Worm (Caenorhabditis elegans) whole organism, mixed stage, embryonic: Measurements from ENCODE around the gene smc-5.

ENCODE experiments used
- M03D4.4 ChIP-seq: sonication (generic microtip); optimal IDR thresholded peaks from 2 replicates; lab custom pipeline; 2017; ENCODE audit warnings: mild to moderate bottlenecking, missing genetic modification characterization, missing compliant biosample characterization
- bed-3 ChIP-seq: fragments of 200-800 bp; sonication (Bioruptor generic); optimal IDR thresholded peaks from 3 replicates; lab custom pipeline; 2018; ENCODE audit warnings: mild to moderate bottlenecking, missing genetic modification characterization, moderate library complexity, missing compliant biosample characterization
- blmp-1 ChIP-seq: fragments of 150-350 bp; optimal IDR thresholded peaks from 2 replicates; lab custom pipeline; 2014; ENCODE audit warnings: missing biosample characterization, missing genetic modification characterization
- ceh-39 ChIP-seq: fragments of 150-350 bp; optimal IDR thresholded peaks from 2 replicates; lab custom pipeline; 2014; ENCODE audit warnings: missing biosample characterization, missing genetic modification characterization
- ceh-43 ChIP-seq: fragments of 200-800 bp; sonication (Bioruptor generic); optimal IDR thresholded peaks from 2 replicates; lab custom pipeline; 2018; ENCODE audit warnings: mild to moderate bottlenecking, missing genetic modification characterization, moderate library complexity, missing compliant biosample characterization
- ceh-83 ChIP-seq: fragments of 200-800 bp; sonication (Bioruptor generic); optimal IDR thresholded peaks from 2 replicates; lab custom pipeline; 2018; ENCODE audit warnings: mild to moderate bottlenecking, missing genetic modification characterization, missing compliant biosample characterization
- ces-1 ChIP-seq: fragments of 150-350 bp; optimal IDR thresholded peaks from 2 replicates; lab custom pipeline; 2014; ENCODE audit warnings: missing biosample characterization, missing genetic modification reagents, missing genetic modification characterization
- cnd-1 ChIP-seq: fragments of 200-800 bp; sonication (Bioruptor generic); optimal IDR thresholded peaks from 2 replicates; lab custom pipeline; 2018; ENCODE audit warnings: mild to moderate bottlenecking, missing genetic modification characterization, missing compliant biosample characterization
- drap-1 ChIP-seq: fragments of 200-800 bp; sonication (Bioruptor generic); optimal IDR thresholded peaks from 3 replicates; lab custom pipeline; 2018; ENCODE audit warnings: mild to moderate bottlenecking, missing genetic modification characterization, missing compliant biosample characterization
- elt-1 ChIP-seq: sonication (generic microtip); optimal IDR thresholded peaks from 2 replicates; lab custom pipeline; 2017; ENCODE audit warnings: missing genetic modification characterization, mild to moderate bottlenecking, missing compliant biosample characterization, antibody characterized with exemption, moderate library complexity, borderline replicate concordance; ENCODE audit not compliant: insufficient read depth
- elt-3 ChIP-seq: fragments of 150-350 bp; optimal IDR thresholded peaks from 2 replicates; lab custom pipeline; 2014; ENCODE audit warnings: missing biosample characterization, missing genetic modification characterization
- flh-1 ChIP-seq: fragments of 200-800 bp; sonication (Bioruptor generic); optimal IDR thresholded peaks from 2 replicates; lab custom pipeline; 2018; ENCODE audit warnings: mild to moderate bottlenecking, missing genetic modification characterization, moderate library complexity, missing compliant biosample characterization
- ham-2 ChIP-seq: fragments of 200-800 bp; sonication (Bioruptor generic); optimal IDR thresholded peaks from 2 replicates; lab custom pipeline; 2018; ENCODE audit warnings: mild to moderate bottlenecking, missing genetic modification characterization, missing compliant biosample characterization
- hlh-1 ChIP-seq: fragments of 150-350 bp; optimal IDR thresholded peaks from 2 replicates; lab custom pipeline; 2014; ENCODE audit warnings: missing biosample characterization, missing genetic modification reagents, missing genetic modification characterization
- lin-13 ChIP-seq: fragments of 150-350 bp; optimal IDR thresholded peaks from 2 replicates; lab custom pipeline; 2014; ENCODE audit warnings: missing biosample characterization, missing genetic modification characterization
- lin-32 ChIP-seq: fragments of 200-800 bp; sonication (Bioruptor generic); optimal IDR thresholded peaks from 2 replicates; lab custom pipeline; 2018; ENCODE audit warnings: mild to moderate bottlenecking, missing genetic modification characterization, missing compliant biosample characterization
- lsy-2 ChIP-seq: fragments of 150-350 bp; optimal IDR thresholded peaks from 2 replicates; lab custom pipeline; 2014; ENCODE audit warnings: missing biosample characterization, missing genetic modification characterization
- mab-5 ChIP-seq: fragments of 150-350 bp; optimal IDR thresholded peaks from 2 replicates; lab custom pipeline; 2014; ENCODE audit warnings: missing biosample characterization, missing genetic modification characterization
- mep-1 ChIP-seq: fragments of 150-350 bp; optimal IDR thresholded peaks from 2 replicates; lab custom pipeline; 2017; ENCODE audit warnings: missing biosample characterization, missing genetic modification reagents, missing genetic modification characterization, inconsistent platforms
- mls-2 ChIP-seq: sonication (generic microtip); optimal IDR thresholded peaks from 2 replicates; lab custom pipeline; 2016; ENCODE audit warnings: mild to moderate bottlenecking, missing genetic modification characterization, moderate library complexity, missing compliant biosample characterization
- nhr-12 ChIP-seq: fragments of 150-350 bp; optimal IDR thresholded peaks from 2 replicates; lab custom pipeline; 2014; ENCODE audit warnings: missing biosample characterization, missing genetic modification characterization
- nhr-2 ChIP-seq: fragments of 150-350 bp; optimal IDR thresholded peaks from 2 replicates; lab custom pipeline; 2014; ENCODE audit warnings: missing biosample characterization, missing genetic modification characterization
- nhr-237 ChIP-seq: fragments of 150-350 bp; optimal IDR thresholded peaks from 2 replicates; lab custom pipeline; 2014; ENCODE audit warnings: missing biosample characterization, missing genetic modification characterization
- nhr-28 ChIP-seq: fragments of 150-350 bp; optimal IDR thresholded peaks from 2 replicates; lab custom pipeline; 2014; ENCODE audit warnings: missing biosample characterization, missing genetic modification characterization
- nhr-76 ChIP-seq: sonication (generic microtip); optimal IDR thresholded peaks from 2 replicates; lab custom pipeline; 2017; ENCODE audit warnings: missing biosample characterization, missing genetic modification characterization
- pha-4 ChIP-seq: fragments of 150-350 bp; optimal IDR thresholded peaks from 2 replicates; lab custom pipeline; 2018; ENCODE audit warnings: missing biosample characterization, missing genetic modification reagents, missing genetic modification characterization
- sem-2 ChIP-seq: fragments of 200-800 bp; sonication (Bioruptor generic); optimal IDR thresholded peaks from 2 replicates; lab custom pipeline; 2018; ENCODE audit warnings: mild to moderate bottlenecking, missing genetic modification characterization, missing compliant biosample characterization
- snpc-4 ChIP-seq: fragments of 150-350 bp; optimal IDR thresholded peaks from 2 replicates; lab custom pipeline; 2014; ENCODE audit warnings: missing biosample characterization, missing genetic modification characterization
- sptf-1 ChIP-seq: sonication (generic microtip); optimal IDR thresholded peaks from 2 replicates; lab custom pipeline; 2017; ENCODE audit warnings: mild to moderate bottlenecking, missing genetic modification characterization, moderate library complexity, missing compliant biosample characterization
- tbx-8 ChIP-seq: fragments of 200-800 bp; sonication (Bioruptor generic); optimal IDR thresholded peaks from 2 replicates; lab custom pipeline; 2018; ENCODE audit warnings: mild to moderate bottlenecking, missing genetic modification characterization, moderate library complexity, missing compliant biosample characterization
- unc-120 ChIP-seq: sonication (generic microtip); optimal IDR thresholded peaks from 2 replicates; lab custom pipeline; 2017; ENCODE audit warnings: missing genetic modification characterization, missing compliant biosample characterization; ENCODE audit not compliant: poor library complexity, severe bottlenecking
- unc-39 ChIP-seq: fragments of 150-350 bp; optimal IDR thresholded peaks from 2 replicates; lab custom pipeline; 2014; ENCODE audit warnings: missing biosample characterization, missing genetic modification characterization
- unc-62 ChIP-seq: fragments of 150-350 bp; optimal IDR thresholded peaks from 2 replicates; lab custom pipeline; 2014; ENCODE audit warnings: missing biosample characterization, missing genetic modification reagents, missing genetic modification characterization
- zip-8 ChIP-seq: fragments of 150-350 bp; optimal IDR thresholded peaks from 2 replicates; lab custom pipeline; 2014; ENCODE audit warnings: missing biosample characterization, missing genetic modification characterization
- ztf-11 ChIP-seq: fragments of 150-350 bp; optimal IDR thresholded peaks from 2 replicates; lab custom pipeline; 2014; ENCODE audit warnings: missing biosample characterization, missing genetic modification characterization

smc-5 gene

DNA sequence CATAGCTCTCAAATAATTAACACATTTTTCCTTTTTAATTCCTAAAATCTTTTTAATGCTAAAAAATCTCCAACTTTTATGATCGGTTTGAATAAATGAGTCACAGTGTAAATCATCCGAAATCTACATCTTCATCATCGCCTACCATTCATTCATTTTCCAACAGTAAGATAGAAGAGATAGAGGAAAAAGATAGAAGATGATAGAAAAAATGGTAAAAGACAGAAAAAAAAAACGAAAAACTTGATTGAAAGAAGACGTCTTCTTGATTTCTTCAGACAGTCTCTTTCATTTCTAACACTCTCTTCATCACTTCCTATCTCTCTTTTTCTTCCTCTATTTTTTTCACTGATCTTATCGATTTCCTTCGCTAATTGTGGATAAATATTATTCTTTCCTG is 41.3 kb downstream of the smc-5 start:
- TF ChIP-seq sptf-1 (tag; lab: Kevin White, UChicago): no peak
- no peak for TF ChIP-seq mls-2
- TF ChIP-seq ham-2 (GFP tag; lab: Kevin White, UChicago): no peak
- TF ChIP-seq unc-120: no peak
- no peak for TF ChIP-seq sem-2 (GFP tag; lab: Kevin White, UChicago)
- no peak for TF ChIP-seq cnd-1 (tag; lab: Kevin White, UChicago)
- TF ChIP-seq mep-1 (tag; lab: Kevin White, UChicago): no peak
- no peak for TF ChIP-seq elt-3 (tag; lab: Kevin White, UChicago)
- TF ChIP-seq M03D4.4 (tag; lab: Kevin White, UChicago): no peak
- no peak for TF ChIP-seq drap-1 (GFP tag; lab: Kevin White, UChicago)
- TF ChIP-seq lin-13 (tag; lab: Kevin White, UChicago): no peak

ce11 chrII:5103784-5104457 is 42.0 kb downstream of the smc-5 start, which contains the start of the genes C04G6.11 and mpk-2:
C04G6.11 (minus strand) TSS chrII:5103834.
mpk-2 (plus strand) TSS chrII:5104118.
- TF ChIP-seq nhr-237 (tag; lab: Kevin White, UChicago) (no peak), nhr-2 (tag; lab: Kevin White, UChicago) (no peak), blmp-1 (tag; lab: Kevin White, UChicago) (no peak), mep-1 (tag; lab: Kevin White, UChicago) (no peak), mab-5 (tag; lab: Kevin White, UChicago) (no peak), pha-4 (tag; lab: Kevin White, UChicago) (no peak), ceh-39 (tag; lab: Kevin White, UChicago) (no peak), ztf-11 (tag; lab: Kevin White, UChicago) (no peak), lin-13 (tag; lab: Kevin White, UChicago) (no peak), zip-8 (tag; lab: Kevin White, UChicago) (no peak), lsy-2 (no peak)

DNA sequence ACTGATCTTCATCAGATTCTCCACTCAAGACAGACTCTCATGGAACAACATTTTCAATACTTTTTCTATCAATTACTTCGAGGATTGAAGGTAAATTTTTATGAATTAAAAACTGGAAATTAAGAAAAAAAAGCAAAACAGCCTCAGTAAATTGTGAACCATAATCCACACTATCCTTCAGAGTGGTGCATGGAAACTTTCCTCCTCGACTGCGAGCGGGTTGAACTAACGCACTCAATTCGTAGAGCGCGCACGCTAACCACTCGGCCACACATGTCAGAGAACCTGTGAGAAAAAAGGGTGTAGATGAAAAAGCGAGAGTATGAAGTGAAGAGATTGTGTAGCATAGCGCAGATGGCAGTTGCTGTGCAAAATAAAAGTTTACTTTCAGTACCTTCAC is 43.1 kb downstream of the smc-5 start:
- TF ChIP-seq sptf-1 (tag; lab: Kevin White, UChicago) (peak; percentile 99), hlh-1 (tag; lab: Kevin White, UChicago) (peak; percentile 83), blmp-1 (tag; lab: Kevin White, UChicago) (peak; percentile 11), nhr-237 (tag; lab: Kevin White, UChicago) (peak; percentile 53), lsy-2 (peak; percentile 71), tbx-8 (GFP tag; lab: Kevin White, UChicago) (peak; percentile 96), elt-3 (tag; lab: Kevin White, UChicago) (peak; percentile 40), ceh-43 (GFP tag; lab: Kevin White, UChicago) (peak; percentile 93), cnd-1 (tag; lab: Kevin White, UChicago) (peak; percentile 98), nhr-28 (tag; lab: Kevin White, UChicago) (peak; percentile 86), unc-120 (peak; percentile 96), sem-2 (GFP tag; lab: Kevin White, UChicago) (peak; percentile 94), nhr-2 (tag; lab: Kevin White, UChicago) (no peak), mls-2 (peak; percentile 99), mab-5 (tag; lab: Kevin White, UChicago) (no peak), nhr-76 (tag; lab: Kevin White, UChicago) (peak; percentile 22), unc-62 (GFP tag; lab: Kevin White, UChicago) (peak; percentile 83), lin-13 (tag; lab: Kevin White, UChicago) (peak; percentile 64), ceh-83 (GFP tag; lab: Kevin White, UChicago) (peak; percentile 98), ztf-11 (tag; lab: Kevin White, UChicago) (peak; percentile 80), unc-39 (tag; lab: Kevin White, UChicago) (peak; percentile 22), M03D4.4 (tag; lab: Kevin White, UChicago) (peak; percentile 98), flh-1 (GFP tag; lab: Kevin White, UChicago) (peak; percentile 93), ham-2 (GFP tag; lab: Kevin White, UChicago) (peak; percentile 95), mep-1 (tag; lab: Kevin White, UChicago) (peak; percentile 92), elt-1 (peak; percentile 19), pha-4 (tag; lab: Kevin White, UChicago) (peak; percentile 36), nhr-12 (tag; lab: Kevin White, UChicago) (peak; percentile 72), snpc-4 (tag; lab: Kevin White, UChicago) (no peak), ceh-39 (tag; lab: Kevin White, UChicago) (no peak), bed-3 (GFP tag; lab: Kevin White, UChicago) (peak; percentile 93), lin-32 (GFP tag; lab: Kevin White, UChicago) (peak; percentile 99), drap-1 (GFP tag; lab: Kevin White, UChicago) (peak; percentile 99), zip-8 (tag; lab: Kevin White, UChicago) (no peak), ces-1 (GFP tag; lab: Kevin White, UChicago) (no peak)
